Fruit fly (Drosophila melanogaster): ENCODE measurements around the gene CG3817.

Gene CG3817

dm6 chr3R:14886011-14886534 lies 12.5 kb upstream of the CG3817 start, which contains the start of the genes Rrp6, CG33331 and CG33332 (continued):
- no peak for TF ChIP-seq Elba2 (GFP tag; optimal IDR thresholded peaks at IDR 0.05)
- TF ChIP-seq CG8089 (GFP tag; optimal IDR thresholded peaks at IDR 0.05), result no peak
- peak; percentile 65 for TF ChIP-seq CG3995 (GFP tag; optimal IDR thresholded peaks at IDR 0.05)
- TF ChIP-seq HHEX (GFP tag; optimal IDR thresholded peaks at IDR 0.05), result peak; percentile 52
- TF ChIP-seq Awh (GFP tag; IDR thresholded peaks at IDR 0.05), result no peak
- TF ChIP-seq Hr3 (GFP tag; optimal IDR thresholded peaks at IDR 0.05), result peak; percentile 80
- TF ChIP-seq Mes4 (GFP tag; optimal IDR thresholded peaks at IDR 0.05), result no peak
- no peak for TF ChIP-seq jigr1 (GFP tag; IDR thresholded peaks at IDR 0.05)
- peak; percentile 84 for TF ChIP-seq dm (GFP tag; optimal IDR thresholded peaks at IDR 0.05)
- no peak for TF ChIP-seq CG8478 (optimal IDR thresholded peaks at IDR 0.05)
- TF ChIP-seq Asciz (GFP tag; optimal IDR thresholded peaks at IDR 0.05), result no peak
- no peak for TF ChIP-seq danr (GFP tag; IDR thresholded peaks at IDR 0.05)
- TF ChIP-seq CG8388 (GFP tag; optimal IDR thresholded peaks at IDR 0.05), result peak; percentile 31
- no peak for TF ChIP-seq Mrtf (GFP tag; IDR thresholded peaks at IDR 0.05)
- peak; percentile 41; the same call in 1 of the 3 replicates for TF ChIP-seq Doc3 (GFP tag; IDR thresholded peaks at IDR 0.05; ENCODE audit: partially characterized antibody)
- TF ChIP-seq sr (GFP tag; IDR thresholded peaks at IDR 0.05), result no peak
- peak; percentile 14 for TF ChIP-seq Sin3A (optimal IDR thresholded peaks at IDR 0.05)
- no peak for TF ChIP-seq sima (GFP tag; optimal IDR thresholded peaks at IDR 0.05)
- TF ChIP-seq CG7271 (tag; optimal IDR thresholded peaks at IDR 0.05), result no peak
- peak; percentile 26 for TF ChIP-seq CG1647 (GFP tag; optimal IDR thresholded peaks at IDR 0.05)
- TF ChIP-seq CG6813 (GFP tag; optimal IDR thresholded peaks at IDR 0.05), result no peak
- TF ChIP-seq zen2 (GFP tag; IDR thresholded peaks at IDR 0.05; ENCODE audit: partially characterized antibody), result peak; percentile 82
- no peak for TF ChIP-seq Blimp-1 (GFP tag; optimal IDR thresholded peaks at IDR 0.05)
- peak; percentile 68 for TF ChIP-seq CG15601 (tag; optimal IDR thresholded peaks at IDR 0.05)
- peak; percentile 47 for TF ChIP-seq CG10979 (tag; optimal IDR thresholded peaks at IDR 0.05)
- peak; percentile 44; the same call in 1 of the 2 replicates for TF ChIP-seq E2f1 (GFP tag; IDR thresholded peaks at IDR 0.05)
- TF ChIP-seq CG9437 (GFP tag; optimal IDR thresholded peaks at IDR 0.05), result peak; percentile 66
- no peak for TF ChIP-seq da (GFP tag; optimal IDR thresholded peaks at IDR 0.05)
- no peak for TF ChIP-seq Sox102F (GFP tag; optimal IDR thresholded peaks at IDR 0.05)
- TF ChIP-seq scrt (GFP tag; optimal IDR thresholded peaks at IDR 0.05), result peak; percentile 62
- peak; percentile 71 for TF ChIP-seq Six4 (GFP tag; optimal IDR thresholded peaks at IDR 0.05)
- TF ChIP-seq sens-2 (GFP tag; IDR thresholded peaks at IDR 0.05), result no peak
- peak; percentile 3 for TF ChIP-seq CG9797 (GFP tag; optimal IDR thresholded peaks at IDR 0.05)
- TF ChIP-seq Bteb2 (GFP tag; optimal IDR thresholded peaks at IDR 0.05), result peak; percentile 54
- peak; percentile 79 for TF ChIP-seq lilli (GFP tag; optimal IDR thresholded peaks at IDR 0.05)
- peak; percentile 31; the same call in 2 of the 3 replicates for TF ChIP-seq HLH4C (GFP tag; IDR thresholded peaks at IDR 0.05; ENCODE audit: partially characterized antibody)
- TF ChIP-seq CG10654 (GFP tag; optimal IDR thresholded peaks at IDR 0.05), result peak; percentile 53
- TF ChIP-seq dmrt99B (tag; optimal IDR thresholded peaks at IDR 0.05), result no peak
- peak; percentile 54 for TF ChIP-seq cato (GFP tag; optimal IDR thresholded peaks at IDR 0.05; ENCODE audit: borderline replicate concordance)
- peak; percentile 83 for TF ChIP-seq lab (GFP tag; optimal IDR thresholded peaks at IDR 0.05)
- TF ChIP-seq tna (GFP tag; IDR thresholded peaks at IDR 0.05; ENCODE audit: partially characterized antibody), result no peak
- TF ChIP-seq Poxn (GFP tag; IDR thresholded peaks at IDR 0.05), result no peak
- peak; percentile 76 for TF ChIP-seq zfh2 (GFP tag; optimal IDR thresholded peaks at IDR 0.05)
- peak; percentile 58 for TF ChIP-seq CG18011 (GFP tag; optimal IDR thresholded peaks at IDR 0.05)
- peak; percentile 49 for TF ChIP-seq unc-4 (GFP tag; IDR thresholded peaks at IDR 0.05; ENCODE audit: partially characterized antibody)
- TF ChIP-seq CG11696 (GFP tag; IDR thresholded peaks at IDR 0.05), result no peak
- TF ChIP-seq Bdp1 (GFP tag; optimal IDR thresholded peaks at IDR 0.05), result peak; percentile 44
- no peak for TF ChIP-seq wek (GFP tag; optimal IDR thresholded peaks at IDR 0.05)
- TF ChIP-seq ken (GFP tag; IDR thresholded peaks at IDR 0.05), result peak; percentile 55; the same call in 1 of the 3 replicates
- TF ChIP-seq CG6854 (GFP tag; optimal IDR thresholded peaks at IDR 0.05), result no peak
- TF ChIP-seq D19B (GFP tag; optimal IDR thresholded peaks at IDR 0.05), result peak; percentile 31
